Fruit fly (Drosophila melanogaster) whole organism, adult: ENCODE measurements around the gene chrb.

Experiments used
- CG14711 ChIP-seq: fragments of 200-800 bp; sonication (Bioruptor generic); optimal IDR thresholded peaks from 2 replicates; lab custom pipeline; 2018; ENCODE audit warnings: missing biosample characterization, mild to moderate bottlenecking, missing genetic modification characterization, moderate library complexity
- CG1620 ChIP-seq: fragments of 200-800 bp; sonication (Bioruptor generic); optimal IDR thresholded peaks from 2 replicates; lab custom pipeline; 2016; ENCODE audit warnings: missing biosample characterization, missing genetic modification characterization
- CG33017 ChIP-seq: fragments of 200-800 bp; sonication (Bioruptor generic); optimal IDR thresholded peaks from 2 replicates; lab custom pipeline; 2018; ENCODE audit warnings: missing biosample characterization, mild to moderate bottlenecking, missing genetic modification characterization, moderate library complexity
- Clk ChIP-seq: fragments of 200-800 bp; sonication (Bioruptor generic); optimal IDR thresholded peaks from 2 replicates; lab custom pipeline; 2017; ENCODE audit warnings: missing biosample characterization, missing genetic modification characterization
- Mnt ChIP-seq: fragments of 200-800 bp; sonication (Bioruptor generic); optimal IDR thresholded peaks from 2 replicates; lab custom pipeline; 2016; ENCODE audit warnings: missing biosample characterization, mild to moderate bottlenecking, missing genetic modification characterization
- bab1 ChIP-seq: fragments of 200-800 bp; sonication (Bioruptor generic); optimal IDR thresholded peaks from 3 replicates; lab custom pipeline; 2019; ENCODE audit warnings: missing biosample characterization, mild to moderate bottlenecking, missing genetic modification characterization, moderate library complexity
- cic ChIP-seq: fragments of 200-800 bp; sonication (Bioruptor generic); optimal IDR thresholded peaks from 2 replicates; lab custom pipeline; 2017; ENCODE audit warnings: missing biosample characterization, mild to moderate bottlenecking, missing genetic modification characterization, moderate library complexity
- cnc ChIP-seq, 2 experiments: fragments of >200 bp; optimal IDR thresholded peaks; 2 replicates each; lab custom pipeline; 2017
- tj ChIP-seq: fragments of 200-800 bp; sonication (Bioruptor generic); optimal IDR thresholded peaks from 3 replicates; lab custom pipeline; 2017; ENCODE audit warnings: missing biosample characterization, mild to moderate bottlenecking, missing genetic modification characterization, moderate library complexity

DNA sequence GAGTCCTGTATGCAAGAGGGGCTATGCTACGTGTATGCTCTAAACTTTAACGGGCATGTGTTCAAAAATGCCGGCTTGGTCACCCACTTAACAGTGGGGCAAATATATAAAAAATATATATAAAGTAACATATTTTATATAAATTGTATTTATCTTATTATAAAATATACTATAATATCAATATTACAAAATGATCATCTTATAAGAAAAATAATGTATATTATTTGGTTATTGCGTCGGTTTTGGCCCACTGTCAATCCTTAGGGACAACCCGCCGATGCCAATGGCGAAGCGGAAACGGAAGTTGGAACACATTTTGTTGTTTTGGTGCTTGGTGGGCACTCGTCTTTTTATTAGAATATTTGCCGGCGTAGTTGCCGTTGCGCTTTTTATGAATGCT, 36.8 kb upstream of the chrb start:
- TF ChIP-seq tj (GFP tag; lab: Kevin White, UChicago) (no peak), cic (GFP tag; lab: Kevin White, UChicago) (no peak), CG33017 (tag; lab: Kevin White, UChicago) (no peak), cnc (optimal IDR thresholded peaks at IDR 0.05; lab: Kevin White, UChicago) (no peak), Mnt (GFP tag; lab: Kevin White, UChicago) (no peak), CG14711 (tag; lab: Kevin White, UChicago) (no peak), bab1 (GFP tag; lab: Kevin White, UChicago) (no peak), Clk (GFP tag; lab: Kevin White, UChicago) (no peak), CG1620 (GFP tag; lab: Kevin White, UChicago) (no peak)
